Worm (Caenorhabditis elegans) whole organism, midembryonic: Measurements from ENCODE around the gene clec-122.

ENCODE experiments used
- T22C8.4 ChIP-seq: fragments of 200-800 bp; sonication (Bioruptor generic); IDR thresholded peaks from 2 replicates; pipeline ENCODE4 v1.3.6; 2022; ENCODE audit warnings: missing genetic modification characterization, missing compliant biosample characterization
- cog-1 ChIP-seq: sonication (generic microtip); optimal IDR thresholded peaks from 2 replicates; lab custom pipeline; 2016; ENCODE audit warnings: missing genetic modification characterization, missing compliant biosample characterization
- flt-1 ChIP-seq: fragments of 200-800 bp; sonication (Bioruptor generic); IDR thresholded peaks from 2 replicates; pipeline ENCODE4 v1.3.6; 2022; ENCODE audit warnings: missing genetic modification characterization, missing compliant biosample characterization
- klf-2 ChIP-seq: fragments of 200-800 bp; sonication (Bioruptor generic); conservative IDR thresholded peaks from 2 replicates; pipeline ENCODE4 v1.3.6; 2022; ENCODE audit warnings: missing genetic modification reagents, missing genetic modification characterization, missing compliant biosample characterization
- ref-1 ChIP-seq: fragments of 200-800 bp; sonication (Bioruptor generic); conservative IDR thresholded peaks from 2 replicates; pipeline ENCODE4 v1.3.6; 2022; ENCODE audit warnings: missing genetic modification reagents, missing genetic modification characterization, missing compliant biosample characterization
- ztf-23 ChIP-seq: fragments of 200-800 bp; sonication (Bioruptor generic); IDR thresholded peaks from 2 replicates; pipeline ENCODE4 v1.3.6; 2022; ENCODE audit warnings: missing genetic modification reagents, missing genetic modification characterization, missing compliant biosample characterization
- ztf-29 ChIP-seq: fragments of 200-800 bp; sonication (Bioruptor generic); IDR thresholded peaks from 2 replicates; pipeline ENCODE4 v1.3.6; 2022; ENCODE audit warnings: missing genetic modification reagents, missing genetic modification characterization, missing compliant biosample characterization

DNA sequence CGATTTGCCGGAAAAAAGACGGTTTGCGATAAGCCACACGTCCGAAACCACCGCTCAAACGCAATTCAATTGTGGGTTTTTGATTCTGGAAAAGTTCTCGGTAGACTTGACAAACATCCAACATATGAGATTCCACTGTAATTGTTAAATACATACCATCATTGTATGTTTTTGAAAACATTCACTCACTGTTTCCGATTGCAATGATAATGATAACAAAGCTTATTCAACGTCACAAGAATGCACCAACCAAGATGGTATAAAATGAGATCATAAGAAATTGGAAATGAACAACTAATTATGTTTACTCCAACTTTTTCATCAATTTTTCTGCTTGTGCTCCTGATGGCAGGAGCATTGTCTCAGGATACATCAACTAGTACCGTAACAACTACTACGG is at the start of gene clec-122:
- TF ChIP-seq ztf-29 (GFP tag; lab: Robert Waterston, UW): no peak
- TF ChIP-seq T22C8.4: no peak
- TF ChIP-seq flt-1 (GFP tag; lab: Robert Waterston, UW): no peak
- TF ChIP-seq cog-1 (tag; lab: Kevin White, UChicago): no peak
- no peak for TF ChIP-seq ztf-23 (GFP tag; lab: Robert Waterston, UW)
- no peak for TF ChIP-seq ref-1
- TF ChIP-seq klf-2 (GFP tag; lab: Robert Waterston, UW): no peak
